Fruit fly (Drosophila melanogaster) whole organism, embryonic: ENCODE measurements around the gene rumi.
A peak's percentile ranks its signal among the peaks of the same experiment; 100 is the strongest.

Experiments used
- CG10147 ChIP-seq: fragments of 200-800 bp; sonication (Bioruptor generic); optimal IDR thresholded peaks from 2 replicates; lab custom pipeline; 2019; ENCODE audit warnings: missing biosample characterization, mild to moderate bottlenecking, missing genetic modification characterization, moderate library complexity
- CG10209 ChIP-seq: fragments of 200-800 bp; sonication (Bioruptor generic); optimal IDR thresholded peaks from 3 replicates; lab custom pipeline; 2017; ENCODE audit warnings: missing biosample characterization, mild to moderate bottlenecking, missing genetic modification characterization, missing genetic modification reagents
- CG11560 ChIP-seq: fragments of 200-800 bp; sonication (Bioruptor generic); IDR thresholded peaks from 3 replicates; pipeline ENCODE4 v1.3.6; 2022; ENCODE audit warnings: missing biosample characterization, missing genetic modification characterization
- CG13894 ChIP-seq: fragments of 200-800 bp; sonication (Bioruptor generic); optimal IDR thresholded peaks from 3 replicates; lab custom pipeline; 2018; ENCODE audit warnings: missing biosample characterization, mild to moderate bottlenecking, missing genetic modification characterization, moderate library complexity
- CG14710 ChIP-seq: fragments of 200-800 bp; sonication (Bioruptor generic); optimal IDR thresholded peaks from 3 replicates; lab custom pipeline; 2019; ENCODE audit warnings: missing biosample characterization, mild to moderate bottlenecking, missing genetic modification characterization, moderate library complexity
- CG15011 ChIP-seq: fragments of 200-800 bp; sonication (Bioruptor generic); optimal IDR thresholded peaks from 3 replicates; lab custom pipeline; 2018; ENCODE audit warnings: missing biosample characterization, mild to moderate bottlenecking, missing genetic modification characterization
- CG18011 ChIP-seq: fragments of 200-800 bp; sonication (Bioruptor generic); optimal IDR thresholded peaks from 2 replicates; lab custom pipeline; 2017; ENCODE audit warnings: missing biosample characterization, missing genetic modification characterization, mild to moderate bottlenecking, moderate library complexity, missing genotype
- CG2202 ChIP-seq: fragments of 200-800 bp; sonication (Bioruptor generic); optimal IDR thresholded peaks from 2 replicates; lab custom pipeline; 2018; ENCODE audit warnings: missing biosample characterization, mild to moderate bottlenecking, missing genetic modification characterization
- CG32532 ChIP-seq: fragments of 200-800 bp; sonication (Bioruptor generic); IDR thresholded peaks from 2 replicates; pipeline ENCODE4 v1.3.6; 2022; ENCODE audit warnings: missing biosample characterization, missing genetic modification characterization
- CG33213 ChIP-seq: fragments of 200-800 bp; sonication (Bioruptor generic); optimal IDR thresholded peaks from 3 replicates; lab custom pipeline; 2016; ENCODE audit warnings: missing biosample characterization, missing genetic modification characterization
- CG6175 ChIP-seq: fragments of 200-800 bp; sonication (Bioruptor generic); IDR thresholded peaks from 3 replicates; pipeline ENCODE4 v1.3.6; 2022; ENCODE audit warnings: missing biosample characterization, missing genetic modification characterization
- CG6254 ChIP-seq: fragments of 200-800 bp; sonication (Bioruptor generic); optimal IDR thresholded peaks from 3 replicates; lab custom pipeline; 2017; ENCODE audit warnings: mild to moderate bottlenecking, missing biosample characterization, missing genetic modification reagents, missing genetic modification characterization
- CG8388 ChIP-seq: fragments of 200-800 bp; sonication (Bioruptor generic); optimal IDR thresholded peaks from 2 replicates; lab custom pipeline; 2019; ENCODE audit warnings: missing biosample characterization, mild to moderate bottlenecking, missing genetic modification characterization, moderate library complexity
- CG9215 ChIP-seq: fragments of 200-800 bp; sonication (Bioruptor generic); IDR thresholded peaks from 2 replicates; pipeline ENCODE4 v1.3.6; 2022; ENCODE audit warnings: missing biosample characterization, missing genetic modification characterization
- CG9932 ChIP-seq: fragments of 200-800 bp; sonication (Bioruptor generic); IDR thresholded peaks from 2 replicates; pipeline ENCODE4 v1.3.6; 2022; ENCODE audit warnings: missing biosample characterization, missing genetic modification characterization
- D ChIP-seq, 2 experiments: fragments of 200-800 bp in 1 of 2; fragments of >200 bp in 1 of 2; sonication (Bioruptor generic) in 1 of 2; optimal IDR thresholded peaks; 2 replicates in 1 of 2; 3 replicates in 1 of 2; lab custom pipeline; 2017; ENCODE audit warnings: mild to moderate bottlenecking in 1 of 2, missing biosample characterization in 1 of 2, missing genetic modification characterization in 1 of 2, missing genetic modification reagents in 1 of 2
- Dbx ChIP-seq: fragments of 200-800 bp; sonication (Bioruptor generic); IDR thresholded peaks from 3 replicates; pipeline ENCODE4 v1.3.6; 2022; ENCODE audit warnings: missing biosample characterization, missing genetic modification characterization
- Dek ChIP-seq: fragments of 200-800 bp; sonication (Bioruptor generic); optimal IDR thresholded peaks from 3 replicates; lab custom pipeline; 2019; ENCODE audit warnings: missing biosample characterization, mild to moderate bottlenecking, missing genetic modification characterization, moderate library complexity
- E2f1 ChIP-seq: fragments of 200-800 bp; sonication (Bioruptor generic); IDR thresholded peaks from 2 replicates; pipeline ENCODE4 v1.3.6; 2022; ENCODE audit warnings: missing biosample characterization, missing genetic modification characterization
- Fer1 ChIP-seq: fragments of 200-800 bp; sonication (Bioruptor generic); optimal IDR thresholded peaks from 2 replicates; lab custom pipeline; 2017; ENCODE audit warnings: missing biosample characterization, mild to moderate bottlenecking, missing genetic modification characterization
- Gsc ChIP-seq: fragments of 200-800 bp; sonication (Bioruptor generic); IDR thresholded peaks from 2 replicates; pipeline ENCODE4 v1.3.6; 2022; ENCODE audit warnings: missing biosample characterization, missing genetic modification characterization
- HLHmδ ChIP-seq: fragments of 200-800 bp; sonication (Bioruptor generic); optimal IDR thresholded peaks from 2 replicates; lab custom pipeline; 2018; ENCODE audit warnings: missing biosample characterization, mild to moderate bottlenecking, missing genetic modification characterization, moderate library complexity
- Hsf ChIP-seq: fragments of 200-800 bp; sonication (Bioruptor generic); optimal IDR thresholded peaks from 3 replicates; lab custom pipeline; 2016; ENCODE audit warnings: missing biosample characterization, missing genetic modification characterization
- Lhr ChIP-seq: fragments of 200-800 bp; sonication (Bioruptor generic); optimal IDR thresholded peaks from 3 replicates; lab custom pipeline; 2017; ENCODE audit warnings: mild to moderate bottlenecking, missing biosample characterization, missing genetic modification reagents, missing genetic modification characterization
- Mrtf ChIP-seq: fragments of 200-800 bp; sonication (Bioruptor generic); IDR thresholded peaks from 3 replicates; pipeline ENCODE4 v1.3.6; 2022; ENCODE audit warnings: missing biosample characterization, missing genetic modification characterization
- NfI ChIP-seq: fragments of 200-800 bp; sonication (Bioruptor generic); optimal IDR thresholded peaks from 3 replicates; lab custom pipeline; 2018; ENCODE audit warnings: missing biosample characterization, mild to moderate bottlenecking, missing genetic modification characterization, moderate library complexity
- Ptx1 ChIP-seq: fragments of 200-800 bp; sonication (Bioruptor generic); IDR thresholded peaks from 2 replicates; pipeline ENCODE4 v1.3.6; 2022; ENCODE audit warnings: missing biosample characterization, missing genetic modification characterization
- Trl ChIP-seq, 3 experiments: fragments of >200 bp in 2 of 3; fragments of 200-800 bp in 1 of 3; sonication (Bioruptor generic) in 1 of 3; optimal IDR thresholded peaks; 2 replicates in 1 of 3; 3 replicates in 2 of 3; lab custom pipeline; 2016 to 2017; ENCODE audit warnings: missing biosample characterization in 1 of 3, missing genetic modification characterization in 1 of 3
- ab ChIP-seq: fragments of 200-800 bp; sonication (Bioruptor generic); optimal IDR thresholded peaks from 2 replicates; lab custom pipeline; 2016; ENCODE audit warnings: missing biosample characterization, missing genetic modification characterization
- amos ChIP-seq: fragments of 200-800 bp; sonication (Bioruptor generic); IDR thresholded peaks from 2 replicates; pipeline ENCODE4 v1.3.6; 2022; ENCODE audit warnings: missing biosample characterization, missing genetic modification characterization; ENCODE audit not compliant: partially characterized antibody
- ara ChIP-seq: fragments of 200-800 bp; sonication (Bioruptor generic); IDR thresholded peaks from 2 replicates; pipeline ENCODE4 v1.3.6; 2022; ENCODE audit warnings: missing biosample characterization, missing genetic modification characterization
- bab2 ChIP-seq: fragments of 200-800 bp; sonication (Bioruptor generic); optimal IDR thresholded peaks from 2 replicates; lab custom pipeline; 2016; ENCODE audit warnings: missing biosample characterization, missing genetic modification characterization
- crp ChIP-seq, 2 experiments: fragments of 200-800 bp; sonication (Bioruptor generic); optimal IDR thresholded peaks; 2 replicates in 1 of 2; 3 replicates in 1 of 2; lab custom pipeline; 2017; ENCODE audit warnings: missing biosample characterization in 2 of 2, missing genetic modification characterization in 2 of 2, mild to moderate bottlenecking in 1 of 2, moderate library complexity in 1 of 2
- esg ChIP-seq: fragments of 200-800 bp; sonication (Bioruptor generic); conservative IDR thresholded peaks from 2 replicates; pipeline ENCODE4 v1.3.6; 2022; ENCODE audit warnings: missing biosample characterization, missing genetic modification characterization
- fd102C ChIP-seq: fragments of 200-800 bp; sonication (Bioruptor generic); optimal IDR thresholded peaks from 2 replicates; lab custom pipeline; 2018; ENCODE audit warnings: missing biosample characterization, mild to moderate bottlenecking, missing genetic modification characterization, moderate library complexity
- gcm ChIP-seq: fragments of 200-800 bp; sonication (Bioruptor generic); optimal IDR thresholded peaks from 2 replicates; lab custom pipeline; 2019; ENCODE audit warnings: missing biosample characterization, mild to moderate bottlenecking, missing genetic modification characterization, moderate library complexity
- gem ChIP-seq: fragments of 200-800 bp; sonication (Bioruptor generic); optimal IDR thresholded peaks from 2 replicates; lab custom pipeline; 2019; ENCODE audit warnings: missing biosample characterization, mild to moderate bottlenecking, missing genetic modification characterization, moderate library complexity
- grau ChIP-seq: fragments of 200-800 bp; optimal IDR thresholded peaks from 3 replicates; lab custom pipeline; 2019; ENCODE audit warnings: missing biosample characterization, mild to moderate bottlenecking, missing genetic modification characterization, moderate library complexity
- gsb-n ChIP-seq: fragments of 200-800 bp; sonication (Bioruptor generic); optimal IDR thresholded peaks from 3 replicates; lab custom pipeline; 2018; ENCODE audit warnings: missing biosample characterization, mild to moderate bottlenecking, missing genetic modification characterization
- h ChIP-seq: fragments of >200 bp; optimal IDR thresholded peaks from 2 replicates; lab custom pipeline; 2017
- hkb ChIP-seq, 2 experiments: fragments of 200-800 bp in 1 of 2; fragments of >200 bp in 1 of 2; sonication (Bioruptor generic) in 1 of 2; IDR thresholded peaks in 1 of 2; optimal IDR thresholded peaks in 1 of 2; 2 replicates each; pipeline versions ENCODE4 v1.3.6 to Lab custom; 2017 to 2022; ENCODE audit warnings: missing biosample characterization in 1 of 2, missing genetic modification characterization in 1 of 2
- nmo ChIP-seq: fragments of 200-800 bp; sonication (Bioruptor generic); optimal IDR thresholded peaks from 2 replicates; lab custom pipeline; 2018; ENCODE audit warnings: missing biosample characterization, mild to moderate bottlenecking, missing genetic modification characterization, moderate library complexity
- salm ChIP-seq: fragments of 200-800 bp; sonication (Bioruptor generic); optimal IDR thresholded peaks from 2 replicates; lab custom pipeline; 2018; ENCODE audit warnings: missing biosample characterization, mild to moderate bottlenecking, missing genetic modification characterization
- sens ChIP-seq: fragments of 200-800 bp; sonication (Bioruptor generic); peaks from one replicate; lab custom pipeline; 2016; ENCODE audit warnings: missing biosample characterization, missing genetic modification characterization
- sens-2 ChIP-seq: fragments of 200-800 bp; sonication (Bioruptor generic); IDR thresholded peaks from 2 replicates; pipeline ENCODE4 v1.3.6; 2022; ENCODE audit warnings: missing biosample characterization, missing genetic modification characterization
- sisA ChIP-seq: fragments of 200-800 bp; sonication (Bioruptor generic); IDR thresholded peaks from 2 replicates; pipeline ENCODE4 v1.3.6; 2022; ENCODE audit warnings: missing biosample characterization, missing genetic modification characterization
- sr ChIP-seq: fragments of 200-800 bp; sonication (Bioruptor generic); IDR thresholded peaks from 3 replicates; pipeline ENCODE4 v1.3.6; 2022; ENCODE audit warnings: missing biosample characterization, missing genetic modification characterization
- toy ChIP-seq: fragments of 200-800 bp; sonication (Bioruptor generic); IDR thresholded peaks from 2 replicates; pipeline ENCODE4 v1.3.6; 2022; ENCODE audit warnings: missing biosample characterization, missing genetic modification characterization
- trem ChIP-seq: fragments of 200-800 bp; optimal IDR thresholded peaks from 3 replicates; lab custom pipeline; 2019; ENCODE audit warnings: missing biosample characterization, mild to moderate bottlenecking, missing genetic modification characterization, moderate library complexity
- vvl ChIP-seq: fragments of 200-800 bp; sonication (Bioruptor generic); IDR thresholded peaks from 2 replicates; pipeline ENCODE4 v1.3.6; 2022; ENCODE audit warnings: missing biosample characterization, missing genetic modification characterization
- wor ChIP-seq: fragments of 200-800 bp; sonication (Bioruptor generic); IDR thresholded peaks from 2 replicates; pipeline ENCODE4 v1.3.6; 2022; ENCODE audit warnings: missing biosample characterization, missing genetic modification characterization

rumi gene

dm6 chr3R:22780135-22780534 lies 29.7 kb upstream of the rumi start (continued):
- no peak for TF ChIP-seq CG13894 (tag; lab: Kevin White, UChicago)
- no peak for TF ChIP-seq CG6175 (GFP tag; lab: Robert Waterston, UW)
- no peak for TF ChIP-seq sisA
- 0 out of 2 replicates have a peak, but pooled peaks have one; percentile 28 for TF ChIP-seq CG32532 (GFP tag; lab: Robert Waterston, UW)
- TF ChIP-seq salm (tag; lab: Kevin White, UChicago) = peak; percentile 18
- TF ChIP-seq fd102C (GFP tag; lab: Kevin White, UChicago) = no peak
- no peak for TF ChIP-seq Dbx
- TF ChIP-seq CG14710 (tag; lab: Kevin White, UChicago) = no peak
- no peak for TF ChIP-seq ab (GFP tag; lab: Kevin White, UChicago)
- TF ChIP-seq sens-2 (GFP tag; lab: Robert Waterston, UW) = no peak
- no peak for TF ChIP-seq gsb-n (tag; lab: Kevin White, UChicago)
- TF ChIP-seq CG9215 = no peak
- TF ChIP-seq nmo = no peak
- no peak for TF ChIP-seq CG33213 (GFP tag; lab: Kevin White, UChicago)
- no peak for TF ChIP-seq Ptx1 (GFP tag; lab: Robert Waterston, UW)
- no peak for TF ChIP-seq Hsf
- TF ChIP-seq CG10209 (GFP tag; lab: Kevin White, UChicago) = no peak
- TF ChIP-seq ara (GFP tag; lab: Robert Waterston, UW) = no peak
- no peak for TF ChIP-seq D (optimal IDR thresholded peaks at IDR 0.05; lab: Kevin White, UChicago)
- peak; percentile 28 for TF ChIP-seq D (GFP tag; optimal IDR thresholded peaks at IDR 0.05; lab: Kevin White, UChicago)
- no peak for TF ChIP-seq CG2202
- no peak for TF ChIP-seq h (lab: Kevin White, UChicago)
- TF ChIP-seq sens (GFP tag; lab: Kevin White, UChicago) = peak; percentile 55
- TF ChIP-seq CG18011 (GFP tag; lab: Kevin White, UChicago) = no peak
- peak in 1 of 2 experiments; percentile 12 for TF ChIP-seq crp (GFP tag; optimal IDR thresholded peaks at IDR 0.05; lab: Kevin White, UChicago)
- TF ChIP-seq wor (GFP tag; lab: Robert Waterston, UW) = no peak
- no peak for TF ChIP-seq Lhr (GFP tag; lab: Kevin White, UChicago)
- no peak for TF ChIP-seq toy (GFP tag; lab: Robert Waterston, UW)
- TF ChIP-seq CG15011 = no peak
- TF ChIP-seq gcm (GFP tag; lab: Kevin White, UChicago) = peak; percentile 35
- no peak for TF ChIP-seq NfI (GFP tag; lab: Kevin White, UChicago)
- no peak for TF ChIP-seq CG8388 (GFP tag; lab: Kevin White, UChicago)
- TF ChIP-seq Mrtf (GFP tag; lab: Robert Waterston, UW) = no peak
- TF ChIP-seq Trl (optimal IDR thresholded peaks at IDR 0.05; lab: Kevin White, UChicago) = no peak
- no peak for TF ChIP-seq Trl (GFP tag; optimal IDR thresholded peaks at IDR 0.05; lab: Kevin White, UChicago)
- TF ChIP-seq CG10147 (GFP tag; lab: Kevin White, UChicago) = no peak
- TF ChIP-seq CG6254 (GFP tag; lab: Kevin White, UChicago) = peak; percentile 73
- no peak for TF ChIP-seq sr (GFP tag; lab: Robert Waterston, UW)
- TF ChIP-seq vvl = peak; percentile 95
- TF ChIP-seq amos (GFP tag; lab: Robert Waterston, UW) = no peak
- TF ChIP-seq esg (GFP tag; lab: Robert Waterston, UW) = no peak
- TF ChIP-seq Gsc = no peak
- TF ChIP-seq hkb (optimal IDR thresholded peaks at IDR 0.05; lab: Kevin White, UChicago) = no peak
- no peak for TF ChIP-seq hkb (GFP tag; IDR thresholded peaks at IDR 0.05; lab: Robert Waterston, UW)
- TF ChIP-seq gem (tag; lab: Kevin White, UChicago) = no peak
- TF ChIP-seq CG11560 (tag; lab: Robert Waterston, UW) = no peak
- peak; percentile 34 for TF ChIP-seq HLHmδ (GFP tag; lab: Kevin White, UChicago)
- no peak for TF ChIP-seq Dek
- no peak for TF ChIP-seq Fer1 (GFP tag; lab: Kevin White, UChicago)
- no peak for TF ChIP-seq grau (tag; lab: Kevin White, UChicago)
- TF ChIP-seq E2f1 (GFP tag; lab: Robert Waterston, UW) = no peak
- no peak for TF ChIP-seq bab2 (GFP tag; lab: Kevin White, UChicago)
- no peak for TF ChIP-seq CG9932 (GFP tag; lab: Robert Waterston, UW)
- no peak for TF ChIP-seq trem
